Fruit fly (Drosophila melanogaster) whole organism: ENCODE data around the gene CG12236.

Experiments used
- Dll ChIP-seq: fragments of >200 bp; optimal IDR thresholded peaks from 2 replicates; lab custom pipeline; 2017
- EcR ChIP-seq, 2 experiments: fragments of >200 bp; optimal IDR thresholded peaks; 2 replicates each; lab custom pipeline; 2017; ENCODE audit warnings: missing biosample characterization in 2 of 2, missing genetic modification characterization in 2 of 2, missing genetic modification reagents in 2 of 2
- pan ChIP-seq: fragments of >200 bp; optimal IDR thresholded peaks from 2 replicates; lab custom pipeline; 2017
- psq ChIP-seq: fragments of >200 bp; optimal IDR thresholded peaks from 2 replicates; lab custom pipeline; 2017

dm6 chrX:5949951-5950350 is 42.0 kb downstream of the CG12236 start, which contains the start of gene CG32755:
- no peak for TF ChIP-seq pan (lab: Kevin White, UChicago)
- no peak for TF ChIP-seq psq (lab: Kevin White, UChicago)
- no peak for TF ChIP-seq EcR (GFP tag; optimal IDR thresholded peaks at IDR 0.05; lab: Kevin White, UChicago)
- no peak for TF ChIP-seq Dll (lab: Kevin White, UChicago)
